Fruit fly (Drosophila melanogaster) whole organism, adult: ENCODE measurements around the gene faf.

Experiments used
- CG12768 ChIP-seq: fragments of 200-800 bp; sonication (Bioruptor generic); optimal IDR thresholded peaks from 2 replicates; lab custom pipeline; 2017; ENCODE audit warnings: missing biosample characterization, missing genetic modification characterization, mild to moderate bottlenecking, moderate library complexity, missing genetic modification reagents
- CG14711 ChIP-seq: fragments of 200-800 bp; sonication (Bioruptor generic); optimal IDR thresholded peaks from 2 replicates; lab custom pipeline; 2018; ENCODE audit warnings: missing biosample characterization, mild to moderate bottlenecking, missing genetic modification characterization, moderate library complexity
- CG1620 ChIP-seq: fragments of 200-800 bp; sonication (Bioruptor generic); optimal IDR thresholded peaks from 2 replicates; lab custom pipeline; 2016; ENCODE audit warnings: missing biosample characterization, missing genetic modification characterization
- CG5204 ChIP-seq: fragments of 200-800 bp; sonication (Bioruptor generic); optimal IDR thresholded peaks from 2 replicates; lab custom pipeline; 2016; ENCODE audit warnings: missing biosample characterization, missing genetic modification characterization
- CG7045 ChIP-seq: fragments of 200-800 bp; sonication (Bioruptor generic); optimal IDR thresholded peaks from 2 replicates; lab custom pipeline; 2017; ENCODE audit warnings: missing biosample characterization, mild to moderate bottlenecking, missing genetic modification characterization
- Hr96 ChIP-seq: fragments of 200-800 bp; sonication (Bioruptor generic); optimal IDR thresholded peaks from 2 replicates; lab custom pipeline; 2016; ENCODE audit warnings: missing biosample characterization, missing genetic modification characterization
- Mnt ChIP-seq: fragments of 200-800 bp; sonication (Bioruptor generic); optimal IDR thresholded peaks from 2 replicates; lab custom pipeline; 2016; ENCODE audit warnings: missing biosample characterization, mild to moderate bottlenecking, missing genetic modification characterization
- cic ChIP-seq: fragments of 200-800 bp; sonication (Bioruptor generic); optimal IDR thresholded peaks from 2 replicates; lab custom pipeline; 2017; ENCODE audit warnings: missing biosample characterization, mild to moderate bottlenecking, missing genetic modification characterization, moderate library complexity
- kay ChIP-seq: fragments of 200-800 bp; sonication (Bioruptor generic); peaks from one replicate; lab custom pipeline; 2016; ENCODE audit warnings: missing biosample characterization, missing genetic modification characterization, borderline replicate concordance
- ovo ChIP-seq: fragments of 200-800 bp; sonication (Bioruptor generic); optimal IDR thresholded peaks from 2 replicates; lab custom pipeline; 2016; ENCODE audit warnings: missing biosample characterization, missing genetic modification characterization
- pad ChIP-seq: fragments of 200-800 bp; sonication (Bioruptor generic); optimal IDR thresholded peaks from 3 replicates; lab custom pipeline; 2017; ENCODE audit warnings: missing biosample characterization, missing genetic modification characterization, mild to moderate bottlenecking, moderate library complexity, missing genetic modification reagents
- toe ChIP-seq: fragments of 200-800 bp; sonication (Bioruptor generic); optimal IDR thresholded peaks from 2 replicates; lab custom pipeline; 2016; ENCODE audit warnings: missing biosample characterization, missing genetic modification characterization

- TF ChIP-seq pad: peak; percentile 73
- peak; percentile 100 for TF ChIP-seq kay (GFP tag; lab: Kevin White, UChicago)
- no peak for TF ChIP-seq CG5204 (GFP tag; lab: Kevin White, UChicago)
- TF ChIP-seq Mnt (GFP tag; lab: Kevin White, UChicago): no peak
- no peak for TF ChIP-seq Hr96
- no peak for TF ChIP-seq CG1620 (GFP tag; lab: Kevin White, UChicago)
- TF ChIP-seq cic (GFP tag; lab: Kevin White, UChicago): peak; percentile 30
- TF ChIP-seq CG14711 (tag; lab: Kevin White, UChicago): peak; percentile 88
- no peak for TF ChIP-seq CG7045
- peak; percentile 36 for TF ChIP-seq CG12768 (GFP tag; lab: Kevin White, UChicago)
- no peak for TF ChIP-seq ovo (GFP tag; lab: Kevin White, UChicago)
- TF ChIP-seq toe (GFP tag; lab: Kevin White, UChicago): no peak
These were observed 33.5 kb upstream of the faf start, which contains the start of gene Tbca for dm6 chr3R:31743279-31743678.
